Worm (Caenorhabditis elegans) whole organism, late embryonic: ENCODE results near the gene srg-62.

Source experiments
- C08G9.2 ChIP-seq: sonication (generic microtip); optimal IDR thresholded peaks from 2 replicates; lab custom pipeline; 2016; ENCODE audit warnings: mild to moderate bottlenecking, missing genetic modification characterization, moderate library complexity, missing compliant biosample characterization
- F13H6.1 ChIP-seq: sonication (generic microtip); optimal IDR thresholded peaks from 2 replicates; lab custom pipeline; 2016; ENCODE audit warnings: missing genetic modification characterization, missing compliant biosample characterization
- K09A11.1 ChIP-seq: sonication (generic microtip); optimal IDR thresholded peaks from 2 replicates; lab custom pipeline; 2017; ENCODE audit warnings: antibody characterized with exemption, mild to moderate bottlenecking, missing genetic modification characterization, missing compliant biosample characterization; ENCODE audit not compliant: insufficient read depth
- Y22D7AL.16 ChIP-seq: sonication (generic microtip); optimal IDR thresholded peaks from 2 replicates; lab custom pipeline; 2016; ENCODE audit warnings: missing genetic modification characterization, missing compliant biosample characterization
- ama-1 ChIP-seq: fragments of 150-350 bp; optimal IDR thresholded peaks from 2 replicates; lab custom pipeline; 2014
- ceh-14 ChIP-seq: sonication (generic microtip); optimal IDR thresholded peaks from 2 replicates; lab custom pipeline; 2016; ENCODE audit warnings: missing genotype, missing genetic modification characterization, missing compliant biosample characterization
- ceh-19 ChIP-seq: fragments of 200-800 bp; sonication (Bioruptor generic); optimal IDR thresholded peaks from 2 replicates; lab custom pipeline; 2018; ENCODE audit warnings: mild to moderate bottlenecking, missing genetic modification characterization, missing compliant biosample characterization
- ceh-2 ChIP-seq: sonication (generic microtip); optimal IDR thresholded peaks from 2 replicates; lab custom pipeline; 2016; ENCODE audit warnings: missing genotype, missing genetic modification characterization, missing compliant biosample characterization
- ceh-22 ChIP-seq: sonication (generic microtip); optimal IDR thresholded peaks from 2 replicates; lab custom pipeline; 2017; ENCODE audit warnings: missing biosample characterization, missing genetic modification characterization
- ceh-30 ChIP-seq: fragments of 150-350 bp; optimal IDR thresholded peaks from 2 replicates; lab custom pipeline; 2014; ENCODE audit warnings: missing biosample characterization, missing genetic modification characterization
- ceh-31 ChIP-seq: sonication (generic microtip); optimal IDR thresholded peaks from 2 replicates; lab custom pipeline; 2016; ENCODE audit warnings: missing genetic modification characterization, missing compliant biosample characterization
- ceh-45 ChIP-seq: fragments of 200-800 bp; sonication (Bioruptor generic); IDR thresholded peaks from 2 replicates; pipeline ENCODE4 v1.3.6; 2022; ENCODE audit warnings: missing genetic modification reagents, missing genetic modification characterization, missing compliant biosample characterization
- ceh-48 ChIP-seq: sonication (generic microtip); optimal IDR thresholded peaks from 2 replicates; lab custom pipeline; 2016; ENCODE audit warnings: missing genetic modification characterization, inconsistent platforms, missing compliant biosample characterization
- ceh-6 ChIP-seq: fragments of 200-800 bp; sonication (Bioruptor generic); optimal IDR thresholded peaks from 2 replicates; lab custom pipeline; 2018; ENCODE audit warnings: mild to moderate bottlenecking, missing genetic modification characterization, missing compliant biosample characterization
- ceh-9 ChIP-seq: sonication (generic microtip); optimal IDR thresholded peaks from 2 replicates; lab custom pipeline; 2016; ENCODE audit warnings: mild to moderate bottlenecking, missing genetic modification characterization, inconsistent platforms, missing compliant biosample characterization
- dmd-4 ChIP-seq: sonication (generic microtip); optimal IDR thresholded peaks from 2 replicates; lab custom pipeline; 2016; ENCODE audit warnings: borderline replicate concordance, missing genetic modification characterization, missing compliant biosample characterization
- dve-1 ChIP-seq: sonication (generic microtip); optimal IDR thresholded peaks from 2 replicates; lab custom pipeline; 2017; ENCODE audit warnings: antibody characterized with exemption, mild to moderate bottlenecking, missing genetic modification characterization, missing compliant biosample characterization
- elt-2 ChIP-seq: sonication (generic microtip); optimal IDR thresholded peaks from 2 replicates; lab custom pipeline; 2016; ENCODE audit warnings: missing genetic modification reagents, missing genetic modification characterization, missing compliant biosample characterization
- elt-4 ChIP-seq: sonication (generic microtip); optimal IDR thresholded peaks from 2 replicates; lab custom pipeline; 2016; ENCODE audit warnings: missing genetic modification characterization, missing compliant biosample characterization
- ets-4 ChIP-seq: sonication (generic microtip); optimal IDR thresholded peaks from 2 replicates; lab custom pipeline; 2016; ENCODE audit warnings: missing genetic modification characterization, missing compliant biosample characterization
- eyg-1 ChIP-seq: sonication (generic microtip); optimal IDR thresholded peaks from 2 replicates; lab custom pipeline; 2016; ENCODE audit warnings: missing genotype, missing genetic modification characterization, missing compliant biosample characterization
- fax-1 ChIP-seq: sonication (generic microtip); optimal IDR thresholded peaks from 2 replicates; lab custom pipeline; 2016; ENCODE audit warnings: missing genotype, missing genetic modification characterization, missing compliant biosample characterization
- fkh-10 ChIP-seq: fragments of 150-350 bp; optimal IDR thresholded peaks from 2 replicates; lab custom pipeline; 2014; ENCODE audit warnings: missing biosample characterization, missing genetic modification reagents, missing genetic modification characterization
- hlh-13 ChIP-seq: fragments of 200-800 bp; sonication (Bioruptor generic); optimal IDR thresholded peaks from 2 replicates; lab custom pipeline; 2018; ENCODE audit warnings: mild to moderate bottlenecking, missing genetic modification characterization, missing compliant biosample characterization
- hlh-6 ChIP-seq: sonication (generic microtip); optimal IDR thresholded peaks from 2 replicates; lab custom pipeline; 2016; ENCODE audit warnings: missing genotype, missing genetic modification characterization, missing compliant biosample characterization
- hlh-8 ChIP-seq: sonication (generic microtip); optimal IDR thresholded peaks from 2 replicates; lab custom pipeline; 2016; ENCODE audit warnings: missing genotype, missing genetic modification characterization, missing compliant biosample characterization
- lim-6 ChIP-seq: sonication (generic microtip); optimal IDR thresholded peaks from 2 replicates; lab custom pipeline; 2016; ENCODE audit warnings: missing genetic modification characterization, missing compliant biosample characterization
- lin-11 ChIP-seq: fragments of 200-800 bp; sonication (Bioruptor generic); optimal IDR thresholded peaks from 2 replicates; lab custom pipeline; 2018; ENCODE audit warnings: mild to moderate bottlenecking, missing genetic modification characterization, missing compliant biosample characterization
- mec-3 ChIP-seq: sonication (generic microtip); optimal IDR thresholded peaks from 2 replicates; lab custom pipeline; 2016; ENCODE audit warnings: borderline replicate concordance, missing genetic modification characterization, missing compliant biosample characterization
- nfya-1 ChIP-seq: sonication (generic microtip); optimal IDR thresholded peaks from 2 replicates; lab custom pipeline; 2017; ENCODE audit warnings: missing genetic modification characterization, mild to moderate bottlenecking, missing compliant biosample characterization, antibody characterized with exemption, moderate library complexity
- nhr-11 ChIP-seq: fragments of 150-350 bp; optimal IDR thresholded peaks from 2 replicates; lab custom pipeline; 2014; ENCODE audit warnings: missing biosample characterization, missing genetic modification characterization
- nhr-232 ChIP-seq: sonication (generic microtip); optimal IDR thresholded peaks from 2 replicates; lab custom pipeline; 2016; ENCODE audit warnings: missing genetic modification characterization, missing compliant biosample characterization
- pqm-1 ChIP-seq: sonication (generic microtip); optimal IDR thresholded peaks from 2 replicates; lab custom pipeline; 2016; ENCODE audit warnings: missing genetic modification characterization, missing compliant biosample characterization
- pros-1 ChIP-seq: fragments of 150-350 bp; optimal IDR thresholded peaks from 2 replicates; lab custom pipeline; 2014; ENCODE audit warnings: missing biosample characterization, missing genetic modification reagents, missing genetic modification characterization
- ref-2 ChIP-seq: sonication (generic microtip); optimal IDR thresholded peaks from 2 replicates; lab custom pipeline; 2016; ENCODE audit warnings: missing genetic modification characterization, missing compliant biosample characterization
- rnt-1 ChIP-seq: sonication (generic microtip); optimal IDR thresholded peaks from 2 replicates; lab custom pipeline; 2016; ENCODE audit warnings: missing genetic modification characterization, missing compliant biosample characterization
- sox-4 ChIP-seq: sonication (generic microtip); optimal IDR thresholded peaks from 2 replicates; lab custom pipeline; 2017; ENCODE audit warnings: mild to moderate bottlenecking, missing genetic modification characterization, inconsistent platforms, missing compliant biosample characterization
- unc-3 ChIP-seq, 2 experiments: fragments of 200-800 bp in 1 of 2; sonication (Bioruptor generic) in 1 of 2; sonication (generic microtip) in 1 of 2; conservative IDR thresholded peaks in 1 of 2; optimal IDR thresholded peaks in 1 of 2; 2 replicates each; pipeline versions ENCODE4 v1.3.6 to Lab custom; 2016 to 2022; ENCODE audit warnings: missing compliant biosample characterization in 2 of 2, missing genetic modification characterization in 2 of 2, missing genetic modification reagents in 1 of 2
- unc-86 ChIP-seq: sonication (generic microtip); optimal IDR thresholded peaks from 2 replicates; lab custom pipeline; 2016; ENCODE audit warnings: missing genetic modification characterization, missing compliant biosample characterization
- zip-5 ChIP-seq: sonication (generic microtip); optimal IDR thresholded peaks from 2 replicates; lab custom pipeline; 2016; ENCODE audit warnings: missing genetic modification characterization, missing compliant biosample characterization
- ztf-16 ChIP-seq: sonication (generic microtip); optimal IDR thresholded peaks from 2 replicates; lab custom pipeline; 2017; ENCODE audit warnings: missing genetic modification characterization, missing compliant biosample characterization

srg-62 gene

DNA sequence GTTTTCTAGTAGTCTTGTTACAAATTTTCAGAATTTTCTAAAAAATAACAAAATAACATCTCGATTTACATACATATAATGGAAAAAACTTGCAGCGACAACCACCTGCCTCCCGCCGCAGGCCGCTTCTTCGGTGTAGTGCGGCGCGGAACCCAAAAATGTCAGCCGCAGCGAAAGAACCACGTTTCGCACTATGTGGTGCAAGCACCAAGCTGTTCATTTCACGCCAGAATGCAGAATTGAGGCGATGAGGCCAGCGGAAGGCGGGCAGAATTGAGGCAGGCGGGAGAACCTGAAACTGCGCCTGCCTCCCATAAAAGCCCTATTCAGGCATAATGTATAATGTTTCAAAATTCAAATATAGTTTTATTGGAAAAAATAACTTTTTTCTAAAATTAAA lies 19.3 kb upstream of the srg-62 start:
- TF ChIP-seq ceh-14 (tag; lab: Kevin White, UChicago): no peak
- no peak for TF ChIP-seq ets-4
- no peak for TF ChIP-seq ceh-45
- TF ChIP-seq elt-4 (tag; lab: Kevin White, UChicago): no peak

ce11 chrV:2759456-2759855 lies 17.3 kb upstream of the srg-62 start, which contains the start of gene srg-58:
TSS of gene srg-58 (minus strand) at chrV:2759556.
- no peak for TF ChIP-seq ceh-30 (tag; lab: Kevin White, UChicago)
- no peak for TF ChIP-seq Y22D7AL.16 (tag; lab: Kevin White, UChicago)
- no peak for TF ChIP-seq pqm-1 (tag; lab: Kevin White, UChicago)
- TF ChIP-seq ceh-9 (tag; lab: Kevin White, UChicago): no peak
- no peak for TF ChIP-seq hlh-6 (tag; lab: Kevin White, UChicago)
- TF ChIP-seq dve-1: no peak
- no peak for TF ChIP-seq hlh-13 (GFP tag; lab: Kevin White, UChicago)
- no peak for TF ChIP-seq nhr-232 (tag; lab: Kevin White, UChicago)
- no peak for TF ChIP-seq eyg-1
- TF ChIP-seq sox-4 (tag; lab: Kevin White, UChicago): no peak
- no peak for TF ChIP-seq F13H6.1 (tag; lab: Kevin White, UChicago)
- no peak for TF ChIP-seq unc-86 (tag; lab: Kevin White, UChicago)
- no peak for TF ChIP-seq nhr-11 (tag; lab: Kevin White, UChicago)

ce11 chrV:2758437-2758836 lies 16.2 kb upstream of the srg-62 start:
- no peak for TF ChIP-seq ceh-48
- no peak for TF ChIP-seq ceh-6 (GFP tag; lab: Kevin White, UChicago)
- TF ChIP-seq elt-2: no peak
- TF ChIP-seq ceh-31 (tag; lab: Kevin White, UChicago): no peak
- TF ChIP-seq lin-11 (tag; lab: Kevin White, UChicago): no peak
- no peak for TF ChIP-seq ceh-22 (tag; lab: Kevin White, UChicago)
- TF ChIP-seq F13H6.1 (tag; lab: Kevin White, UChicago): no peak
- TF ChIP-seq, all 69 proteins: peak for 0

DNA sequence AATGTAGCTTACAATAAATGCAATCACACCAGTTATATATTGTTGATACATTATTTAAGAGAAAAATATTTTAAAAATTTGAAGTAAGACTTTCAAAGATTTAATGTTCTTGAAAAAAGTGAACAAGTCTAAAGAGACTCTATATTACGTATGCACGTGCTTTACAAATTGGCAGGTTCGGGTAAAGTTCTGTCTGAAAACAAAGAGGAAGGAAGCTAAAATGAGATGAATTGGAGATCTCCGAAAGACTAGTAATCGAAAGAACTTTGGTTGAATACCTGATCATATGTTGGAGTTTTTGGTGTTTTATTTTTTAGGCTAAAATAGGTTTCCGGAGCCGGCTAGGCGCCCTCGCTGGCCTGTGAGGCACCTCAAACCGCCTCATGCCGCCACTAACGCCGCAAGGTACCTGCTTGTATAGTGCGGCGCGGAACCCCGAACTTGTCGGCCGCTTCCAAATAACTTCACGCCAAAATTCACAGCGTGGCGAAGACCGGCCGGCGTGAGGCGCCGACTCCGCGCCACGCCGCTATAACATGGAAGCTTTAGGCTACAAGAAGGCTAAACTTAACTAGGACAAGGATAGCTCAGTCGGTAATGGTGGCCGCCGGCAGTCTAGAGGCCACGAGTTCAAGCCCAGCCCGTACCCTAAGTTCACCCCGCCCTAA lies 15.2 kb upstream of the srg-62 start, which contains the start of gene srx-28:
srx-28 (minus strand) TSS at position 51 of the 668 bp plus-strand sequence.
- TF ChIP-seq ceh-19: no peak
- TF ChIP-seq ceh-9 (tag; lab: Kevin White, UChicago): no peak
- no peak for TF ChIP-seq ceh-30 (tag; lab: Kevin White, UChicago)
- no peak for TF ChIP-seq ama-1
- TF ChIP-seq dmd-4: no peak
- TF ChIP-seq elt-2: no peak
- no peak for TF ChIP-seq ceh-2 (tag; lab: Kevin White, UChicago)
- no peak for TF ChIP-seq nfya-1
- no peak for TF ChIP-seq K09A11.1 (tag; lab: Kevin White, UChicago)
- no peak for TF ChIP-seq hlh-6 (tag; lab: Kevin White, UChicago)
- TF ChIP-seq ceh-22 (tag; lab: Kevin White, UChicago): no peak
- TF ChIP-seq fax-1 (tag; lab: Kevin White, UChicago): no peak
- TF ChIP-seq zip-5 (tag; lab: Kevin White, UChicago): no peak
- TF ChIP-seq ref-2 (tag; lab: Kevin White, UChicago): no peak
- TF ChIP-seq mec-3 (tag; lab: Kevin White, UChicago): no peak
- TF ChIP-seq ceh-6 (GFP tag; lab: Kevin White, UChicago): no peak

DNA sequence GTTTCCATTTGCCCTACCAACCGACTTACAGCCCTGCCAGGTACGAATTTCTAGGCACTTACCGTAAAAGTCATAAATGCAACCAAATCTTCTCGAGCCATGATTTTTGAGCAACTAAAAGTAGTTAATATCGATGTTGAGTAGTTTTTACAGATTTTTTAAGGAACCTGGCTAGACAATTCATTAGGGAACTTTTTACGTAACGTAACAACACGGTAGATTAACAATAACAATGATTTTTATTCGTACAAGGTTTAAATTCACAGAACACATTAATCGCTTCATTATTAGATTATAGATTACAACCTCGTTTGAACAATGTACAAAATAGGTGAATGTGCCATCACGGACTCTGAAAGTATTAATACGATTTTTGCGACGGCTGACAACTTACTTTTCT lies 10.8 kb upstream of the srg-62 start, which contains the start of gene srx-26:
srx-26 (minus strand) TSS at position 101 of the 400 bp plus-strand sequence.
- no peak for TF ChIP-seq fkh-10 (GFP tag; lab: Kevin White, UChicago)
- TF ChIP-seq F13H6.1 (tag; lab: Kevin White, UChicago): no peak
- TF ChIP-seq hlh-6 (tag; lab: Kevin White, UChicago): no peak
- no peak for TF ChIP-seq ztf-16 (tag; lab: Kevin White, UChicago)
- TF ChIP-seq rnt-1 (tag; lab: Kevin White, UChicago): no peak
- no peak for TF ChIP-seq dve-1
- no peak for TF ChIP-seq eyg-1
- TF ChIP-seq pros-1 (tag; lab: Kevin White, UChicago): no peak
- TF ChIP-seq C08G9.2 (tag; lab: Kevin White, UChicago): no peak
- TF ChIP-seq unc-3 (GFP tag; conservative IDR thresholded peaks at IDR 0.05; lab: Robert Waterston, UW): no peak
- TF ChIP-seq unc-3 (tag; optimal IDR thresholded peaks at IDR 0.05; lab: Kevin White, UChicago): no peak
- TF ChIP-seq ceh-9 (tag; lab: Kevin White, UChicago): no peak
- no peak for TF ChIP-seq elt-2
- no peak for TF ChIP-seq lim-6
- TF ChIP-seq ceh-48: no peak
- no peak for TF ChIP-seq hlh-8 (tag; lab: Kevin White, UChicago)
- TF ChIP-seq fax-1 (tag; lab: Kevin White, UChicago): no peak
- no peak for TF ChIP-seq ceh-6 (GFP tag; lab: Kevin White, UChicago)
- no peak for TF ChIP-seq Y22D7AL.16 (tag; lab: Kevin White, UChicago)
- TF ChIP-seq, all 69 proteins: peak for 0
